Worm (Caenorhabditis elegans): Measurements from ENCODE around the gene twk-14.

ce11 chrV:12395699-12396098 is at the start of gene twk-14:
- TF ChIP-seq tlf-1 (GFP tag; optimal IDR thresholded peaks at IDR 0.05) (no peak), B0261.1 (tag; optimal IDR thresholded peaks at IDR 0.05) (no peak), attf-5 (GFP tag; optimal IDR thresholded peaks at IDR 0.05) (no peak), snpc-4 (GFP tag; optimal IDR thresholded peaks at IDR 0.05) (no peak), snpc-4 (tag; optimal IDR thresholded peaks at IDR 0.05) (no peak), ztf-6 (GFP tag; IDR thresholded peaks at IDR 0.05) (no peak), hmg-1.2 (GFP tag; IDR thresholded peaks at IDR 0.05) (no peak), fkh-3 (tag; optimal IDR thresholded peaks at IDR 0.05) (no peak), rpc-1 (optimal IDR thresholded peaks at IDR 0.05) (no peak), rpc-1 (tag; optimal IDR thresholded peaks at IDR 0.05) (no peak), F49E8.2 (tag; optimal IDR thresholded peaks at IDR 0.05; ENCODE audit: insufficient read depth) (no peak), mcd-1 (GFP tag; IDR thresholded peaks at IDR 0.05) (no peak), hmg-20 (GFP tag; IDR thresholded peaks at IDR 0.05) (no peak), ama-1 (optimal IDR thresholded peaks at IDR 0.05) (no peak), ama-1 (GFP tag; optimal IDR thresholded peaks at IDR 0.05) (no peak), pha-4 (tag; optimal IDR thresholded peaks at IDR 0.05) (no peak)

All from whole organism, young adult.